Fruit fly (Drosophila melanogaster) whole organism, larva: ENCODE results near the gene CG10621.

Experiments
- noc ChIP-seq: fragments of 200-800 bp; sonication (Bioruptor generic); optimal IDR thresholded peaks from 3 replicates; lab custom pipeline; 2019; ENCODE audit warnings: missing biosample characterization, mild to moderate bottlenecking, missing genetic modification characterization, moderate library complexity

The CG10621 gene

dm6 chr2L:18981947-18982579 is 27.8 kb upstream of the CG10621 start:
- TF ChIP-seq noc (tag; lab: Kevin White, UChicago), result no peak

dm6 chr2L:18981484-18981883 is 27.3 kb upstream of the CG10621 start:
- TF ChIP-seq noc (tag; lab: Kevin White, UChicago), result no peak

dm6 chr2L:18980982-18981381 is 26.8 kb upstream of the CG10621 start:
- TF ChIP-seq noc (tag; lab: Kevin White, UChicago), result no peak

dm6 chr2L:18979407-18979806 is 25.2 kb upstream of the CG10621 start:
- TF ChIP-seq noc (tag; lab: Kevin White, UChicago), result no peak

- TF ChIP-seq noc (tag; lab: Kevin White, UChicago), result no peak
Observed at dm6 chr2L:18978923-18979322, 24.7 kb upstream of the CG10621 start.

dm6 chr2L:18976749-18977148 is 22.5 kb upstream of the CG10621 start:
- TF ChIP-seq noc (tag; lab: Kevin White, UChicago), result no peak

- peak; percentile 78 for TF ChIP-seq noc (tag; lab: Kevin White, UChicago)
Observed at dm6 chr2L:18974063-18974779, 20.0 kb upstream of the CG10621 start, which contains the start of the genes L2HGDH and CG10431. Gene L2HGDH (minus strand): TSS chr2L:18974448. Gene CG10431 (plus strand): TSS chr2L:18974710.

dm6 chr2L:18968370-18969105 is 14.3 kb upstream of the CG10621 start, which contains the start of the genes Nak and Tango6:
Gene Nak (minus strand): TSS chr2L:18968744.
Gene Tango6 (plus strand): TSS chr2L:18969028.
- no peak for TF ChIP-seq noc (tag; lab: Kevin White, UChicago)

dm6 chr2L:18967897-18968296 is 13.7 kb upstream of the CG10621 start:
- no peak for TF ChIP-seq noc (tag; lab: Kevin White, UChicago)

- peak; percentile 60 for TF ChIP-seq noc (tag; lab: Kevin White, UChicago)
Observed at dm6 chr2L:18966844-18967243, 12.6 kb upstream of the CG10621 start.

- TF ChIP-seq noc (tag; lab: Kevin White, UChicago), result peak; percentile 69
Observed at dm6 chr2L:18966214-18966556, 12.0 kb upstream of the CG10621 start.

- peak; percentile 77 for TF ChIP-seq noc (tag; lab: Kevin White, UChicago)
Observed at dm6 chr2L:18965367-18966213, 11.4 kb upstream of the CG10621 start.

dm6 chr2L:18957142-18957674 is 3.0 kb upstream of the CG10621 start, which contains the start of gene Bhmt:
Gene Bhmt (minus strand): TSS chr2L:18957311.
- TF ChIP-seq noc (tag; lab: Kevin White, UChicago), result peak; percentile 90

dm6 chr2L:18955666-18956065 is 1.4 kb upstream of the CG10621 start:
- TF ChIP-seq noc (tag; lab: Kevin White, UChicago), result peak; percentile 42
